Worm (Caenorhabditis elegans) whole organism, L1 larva: ENCODE measurements around the gene tbx-8.

ENCODE experiments used
- C16A3.4 ChIP-seq: fragments of 150-350 bp; optimal IDR thresholded peaks from 2 replicates; lab custom pipeline; 2014; ENCODE audit warnings: missing biosample characterization, missing genetic modification characterization
- C34B4.2 ChIP-seq: sonication (generic microtip); optimal IDR thresholded peaks from 2 replicates; lab custom pipeline; 2017; ENCODE audit warnings: mild to moderate bottlenecking, missing genetic modification characterization, missing compliant biosample characterization
- aly-2 ChIP-seq: fragments of 150-350 bp; optimal IDR thresholded peaks from 2 replicates; lab custom pipeline; 2014; ENCODE audit warnings: missing biosample characterization, missing genetic modification characterization
- ceh-8 ChIP-seq: fragments of 200-800 bp; sonication (Bioruptor generic); optimal IDR thresholded peaks from 2 replicates; lab custom pipeline; 2018; ENCODE audit warnings: mild to moderate bottlenecking, missing genetic modification characterization, moderate library complexity, missing compliant biosample characterization
- ceh-88 ChIP-seq: fragments of 200-800 bp; sonication (Bioruptor generic); IDR thresholded peaks from 2 replicates; pipeline ENCODE4 v1.3.6; 2022; ENCODE audit warnings: missing genetic modification characterization, missing compliant biosample characterization
- ceh-90 ChIP-seq: sonication (generic microtip); optimal IDR thresholded peaks from 2 replicates; lab custom pipeline; 2016; ENCODE audit warnings: missing genetic modification characterization, missing compliant biosample characterization
- efl-1 ChIP-seq, 4 experiments: fragments of 150-350 bp; optimal IDR thresholded peaks in 3 of 4; peaks in 1 of 4; 1 replicate in 1 of 4; 2 replicates in 3 of 4; lab custom pipeline; 2014; ENCODE audit warnings: missing biosample characterization in 2 of 4, missing genetic modification characterization in 2 of 4, missing genetic modification reagents in 2 of 4
- efl-3 ChIP-seq: fragments of 200-800 bp; sonication (Bioruptor generic); optimal IDR thresholded peaks from 2 replicates; lab custom pipeline; 2018; ENCODE audit warnings: mild to moderate bottlenecking, missing genetic modification characterization, missing compliant biosample characterization
- egl-13 ChIP-seq: sonication (generic microtip); optimal IDR thresholded peaks from 2 replicates; lab custom pipeline; 2016; ENCODE audit warnings: missing genotype, missing genetic modification reagents, missing genetic modification characterization, missing compliant biosample characterization
- elt-2 ChIP-seq: sonication (generic microtip); optimal IDR thresholded peaks from 2 replicates; lab custom pipeline; 2016; ENCODE audit warnings: missing genetic modification characterization, mild to moderate bottlenecking, inconsistent platforms, missing compliant biosample characterization, missing genetic modification reagents
- elt-3 ChIP-seq, 6 experiments: fragments of 150-350 bp in 1 of 6; sonication (generic microtip); optimal IDR thresholded peaks; 2 replicates each; lab custom pipeline; 2017 to 2018; ENCODE audit warnings: missing biosample characterization in 6 of 6, missing genetic modification characterization in 6 of 6, inconsistent platforms in 1 of 6
- ets-5 ChIP-seq: fragments of 200-800 bp; sonication (Bioruptor generic); IDR thresholded peaks from 2 replicates; pipeline ENCODE4 v1.3.6; 2022; ENCODE audit warnings: missing genetic modification characterization, missing compliant biosample characterization
- fkh-4 ChIP-seq: sonication (generic microtip); optimal IDR thresholded peaks from 2 replicates; lab custom pipeline; 2016; ENCODE audit warnings: missing compliant biosample characterization, missing genetic modification characterization, borderline replicate concordance
- fos-1 ChIP-seq: fragments of 150-350 bp; optimal IDR thresholded peaks from 2 replicates; lab custom pipeline; 2014; ENCODE audit warnings: missing biosample characterization, missing genetic modification characterization
- grh-1 ChIP-seq: fragments of 200-800 bp; sonication (Bioruptor generic); IDR thresholded peaks from 2 replicates; pipeline ENCODE4 v1.3.6; 2022; ENCODE audit warnings: missing genetic modification reagents, missing genetic modification characterization, missing compliant biosample characterization
- hpl-2 ChIP-seq: fragments of 150-350 bp; optimal IDR thresholded peaks from 2 replicates; lab custom pipeline; 2014; ENCODE audit warnings: missing biosample characterization, missing genetic modification reagents, missing genetic modification characterization
- lin-13 ChIP-seq: fragments of 150-350 bp; optimal IDR thresholded peaks from 2 replicates; lab custom pipeline; 2014; ENCODE audit warnings: missing biosample characterization, missing genetic modification reagents, missing genetic modification characterization
- lin-35 ChIP-seq, 2 experiments: fragments of 150-350 bp; optimal IDR thresholded peaks; 2 replicates each; lab custom pipeline; 2014; ENCODE audit warnings: missing biosample characterization in 2 of 2, missing genetic modification characterization in 2 of 2, missing genetic modification reagents in 2 of 2
- lir-3 ChIP-seq: sonication (generic microtip); optimal IDR thresholded peaks from 2 replicates; lab custom pipeline; 2016; ENCODE audit warnings: mild to moderate bottlenecking, missing genetic modification characterization, moderate library complexity, missing compliant biosample characterization; ENCODE audit not compliant: poor library complexity
- mdl-1 ChIP-seq, 2 experiments: fragments of 150-350 bp; optimal IDR thresholded peaks; 2 replicates each; lab custom pipeline; 2014 to 2017; ENCODE audit warnings: missing biosample characterization in 2 of 2, missing genetic modification characterization in 2 of 2, inconsistent platforms in 1 of 2
- mef-2 ChIP-seq: fragments of 150-350 bp; optimal IDR thresholded peaks from 2 replicates; lab custom pipeline; 2014; ENCODE audit warnings: missing biosample characterization, missing genetic modification characterization
- nhr-12 ChIP-seq: sonication (generic microtip); optimal IDR thresholded peaks from 2 replicates; lab custom pipeline; 2017; ENCODE audit warnings: missing biosample characterization, missing genetic modification characterization
- nhr-20 ChIP-seq: sonication (generic microtip); optimal IDR thresholded peaks from 2 replicates; lab custom pipeline; 2016; ENCODE audit warnings: mild to moderate bottlenecking, missing genetic modification characterization, missing compliant biosample characterization
- nhr-47 ChIP-seq: sonication (generic microtip); optimal IDR thresholded peaks from 2 replicates; lab custom pipeline; 2016; ENCODE audit warnings: mild to moderate bottlenecking, missing genetic modification characterization, moderate library complexity, missing compliant biosample characterization
- nhr-71 ChIP-seq: sonication (generic microtip); optimal IDR thresholded peaks from 2 replicates; lab custom pipeline; 2016; ENCODE audit warnings: mild to moderate bottlenecking, missing genetic modification characterization, moderate library complexity, missing compliant biosample characterization
- nhr-76 ChIP-seq: sonication (generic microtip); optimal IDR thresholded peaks from 2 replicates; lab custom pipeline; 2017; ENCODE audit warnings: missing biosample characterization, missing genetic modification characterization
- nhr-90 ChIP-seq: sonication (generic microtip); optimal IDR thresholded peaks from 2 replicates; lab custom pipeline; 2016; ENCODE audit warnings: mild to moderate bottlenecking, missing genetic modification characterization, missing compliant biosample characterization; ENCODE audit not compliant: poor library complexity
- pag-3 ChIP-seq: sonication (generic microtip); optimal IDR thresholded peaks from 2 replicates; lab custom pipeline; 2017; ENCODE audit warnings: missing genetic modification characterization, mild to moderate bottlenecking, missing compliant biosample characterization, antibody characterized with exemption, borderline replicate concordance; ENCODE audit not compliant: insufficient read depth
- pqm-1 ChIP-seq: sonication (generic microtip); optimal IDR thresholded peaks from 3 replicates; lab custom pipeline; 2017; ENCODE audit warnings: missing biosample characterization, missing genetic modification characterization
- rnt-1 ChIP-seq: sonication (generic microtip); optimal IDR thresholded peaks from 2 replicates; lab custom pipeline; 2016; ENCODE audit warnings: mild to moderate bottlenecking, missing genetic modification characterization, moderate library complexity, missing compliant biosample characterization
- snpc-4 ChIP-seq: fragments of 150-350 bp; optimal IDR thresholded peaks from 2 replicates; lab custom pipeline; 2014; ENCODE audit warnings: missing biosample characterization, missing genetic modification characterization
- sup-37 ChIP-seq: fragments of 200-800 bp; sonication (Bioruptor generic); optimal IDR thresholded peaks from 2 replicates; lab custom pipeline; 2018; ENCODE audit warnings: mild to moderate bottlenecking, missing genetic modification characterization, missing compliant biosample characterization
- tbx-2 ChIP-seq: sonication (generic microtip); optimal IDR thresholded peaks from 2 replicates; lab custom pipeline; 2016; ENCODE audit warnings: missing genetic modification characterization, missing compliant biosample characterization
- tlp-1 ChIP-seq: fragments of 150-350 bp; optimal IDR thresholded peaks from 2 replicates; lab custom pipeline; 2014; ENCODE audit warnings: missing biosample characterization, missing genetic modification characterization
- unc-130 ChIP-seq: fragments of 150-350 bp; optimal IDR thresholded peaks from 2 replicates; lab custom pipeline; 2017; ENCODE audit warnings: missing biosample characterization, missing genetic modification characterization, inconsistent platforms
- unc-98 ChIP-seq: fragments of 200-800 bp; sonication (Bioruptor generic); IDR thresholded peaks from 2 replicates; pipeline ENCODE4 v1.3.6; 2022; ENCODE audit warnings: missing genetic modification characterization, missing compliant biosample characterization
- vab-15 ChIP-seq: sonication (generic microtip); optimal IDR thresholded peaks from 2 replicates; lab custom pipeline; 2017; ENCODE audit warnings: missing genotype, mild to moderate bottlenecking, missing genetic modification characterization, missing compliant biosample characterization
- zip-4 ChIP-seq: fragments of 200-800 bp; sonication (Bioruptor generic); optimal IDR thresholded peaks from 2 replicates; lab custom pipeline; 2018; ENCODE audit warnings: mild to moderate bottlenecking, missing genetic modification characterization, moderate library complexity, missing compliant biosample characterization
- ztf-11 ChIP-seq, 2 experiments: sonication (generic microtip); optimal IDR thresholded peaks; 2 replicates each; lab custom pipeline; 2016 to 2017; ENCODE audit warnings: missing genetic modification characterization in 2 of 2, missing biosample characterization in 1 of 2, missing compliant biosample characterization in 1 of 2

tbx-8 gene

DNA sequence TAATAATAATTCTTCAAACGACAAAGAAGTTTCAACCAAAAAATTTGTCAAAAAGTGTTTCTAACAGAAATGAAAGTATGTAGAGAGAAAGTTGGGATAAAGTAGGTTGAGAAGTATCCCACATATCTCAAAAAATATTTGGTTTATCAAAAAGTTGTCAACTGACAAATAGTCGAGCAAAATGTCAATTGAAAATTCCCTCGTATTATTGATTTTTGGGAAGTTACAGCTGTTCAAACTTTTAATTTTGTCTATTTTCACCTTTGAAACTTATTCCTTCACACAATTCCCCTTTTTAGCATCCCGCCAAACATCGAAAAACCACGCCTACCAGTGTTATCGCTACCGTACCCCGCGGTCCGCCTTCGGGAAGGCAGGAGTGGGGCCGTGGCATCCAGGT is at the start of gene tbx-8:
Gene tbx-8, plus strand, starts transcription at position 301 of the 400 bp plus-strand sequence.
- TF ChIP-seq zip-4 (no peak), rnt-1 (tag; lab: Kevin White, UChicago) (no peak), tbx-2 (no peak), pqm-1 (tag; lab: Kevin White, UChicago) (no peak), pag-3 (tag; lab: Kevin White, UChicago) (no peak), nhr-20 (no peak), C34B4.2 (tag; lab: Kevin White, UChicago) (no peak), mdl-1 (tag; optimal IDR thresholded peaks at IDR 0.05; lab: Kevin White, UChicago) (no peak), lir-3 (tag; lab: Kevin White, UChicago) (no peak), nhr-47 (no peak), grh-1 (no peak)

ce11 chrIII:10300078-10300477 is 47.1 kb upstream of the tbx-8 start, which contains the start of gene vglu-3:
TSS of gene vglu-3 (plus strand) at chrIII:10300378.
- TF ChIP-seq nhr-12 (no peak), snpc-4 (no peak), nhr-71 (tag; lab: Kevin White, UChicago) (no peak), ets-5 (GFP tag; lab: Robert Waterston, UW) (no peak), mdl-1 (tag; optimal IDR thresholded peaks at IDR 0.05; lab: Kevin White, UChicago) (no peak), elt-3 (tag; optimal IDR thresholded peaks at IDR 0.05; lab: Kevin White, UChicago) (no peak), egl-13 (no peak), nhr-90 (tag; lab: Kevin White, UChicago) (no peak), efl-1 (optimal IDR thresholded peaks at IDR 0.05; lab: Kevin White, UChicago) (no peak), efl-1 (GFP tag; optimal IDR thresholded peaks at IDR 0.05 in 1 of 2; lab: Kevin White, UChicago) (no peak), grh-1 (no peak), lir-3 (tag; lab: Kevin White, UChicago) (no peak), C16A3.4 (tag; lab: Kevin White, UChicago) (no peak), fos-1 (tag; lab: Kevin White, UChicago) (no peak), sup-37 (no peak), unc-98 (GFP tag; lab: Robert Waterston, UW) (no peak), tlp-1 (tag; lab: Kevin White, UChicago) (no peak), ceh-8 (GFP tag; lab: Kevin White, UChicago) (no peak), nhr-20 (no peak), nhr-47 (no peak)

DNA sequence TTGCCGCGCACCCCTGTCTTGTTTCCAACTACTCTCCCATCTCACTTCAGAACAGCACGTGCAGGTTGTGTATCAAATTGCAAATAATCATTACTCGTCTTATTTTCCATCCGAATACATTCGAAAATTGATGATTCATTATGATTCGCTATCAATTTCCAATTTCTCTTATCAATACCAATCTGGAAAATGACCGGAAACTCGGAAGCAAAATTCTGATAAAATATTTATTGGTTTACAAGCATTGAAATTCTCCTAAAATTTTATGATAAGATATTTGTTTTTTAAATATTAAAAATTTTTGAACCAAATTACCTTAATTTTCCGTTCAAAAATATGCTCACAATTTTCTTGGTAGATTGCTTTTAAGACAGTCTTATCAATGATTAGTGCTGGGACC is 41.9 kb upstream of the tbx-8 start:
- TF ChIP-seq egl-13 (no peak), ceh-8 (GFP tag; lab: Kevin White, UChicago) (no peak), nhr-76 (tag; lab: Kevin White, UChicago) (no peak), lin-13 (no peak), hpl-2 (GFP tag; lab: Kevin White, UChicago) (no peak), ceh-90 (tag; lab: Kevin White, UChicago) (no peak), unc-130 (tag; lab: Kevin White, UChicago) (no peak), zip-4 (no peak), vab-15 (tag; lab: Kevin White, UChicago) (no peak), fkh-4 (tag; lab: Kevin White, UChicago) (no peak), aly-2 (tag; lab: Kevin White, UChicago) (no peak), elt-2 (tag; lab: Kevin White, UChicago) (peak; percentile 76), ceh-88 (GFP tag; lab: Robert Waterston, UW) (no peak), efl-1 (optimal IDR thresholded peaks at IDR 0.05; lab: Kevin White, UChicago) (no peak), efl-1 (GFP tag; optimal IDR thresholded peaks at IDR 0.05 in 1 of 2; lab: Kevin White, UChicago) (peak in 1 of 2 experiments; percentile 18), lin-35 (GFP tag; optimal IDR thresholded peaks at IDR 0.05; lab: Kevin White, UChicago) (no peak), ztf-11 (tag; optimal IDR thresholded peaks at IDR 0.05; lab: Kevin White, UChicago) (no peak), mef-2 (tag; lab: Kevin White, UChicago) (no peak), efl-3 (no peak)
